Fruit fly (Drosophila melanogaster) whole organism, embryonic: ENCODE data around the gene osk.
A peak's percentile ranks its signal among the peaks of the same experiment; 100 is the strongest.

Source experiments
- Blimp-1 ChIP-seq: fragments of 200-800 bp; sonication (Bioruptor generic); optimal IDR thresholded peaks from 3 replicates; lab custom pipeline; 2018; ENCODE audit warnings: missing biosample characterization, missing genetic modification characterization, mild to moderate bottlenecking, moderate library complexity, missing genetic modification reagents
- CG10979 ChIP-seq: fragments of 200-800 bp; sonication (Bioruptor generic); optimal IDR thresholded peaks from 2 replicates; lab custom pipeline; 2018; ENCODE audit warnings: missing biosample characterization, mild to moderate bottlenecking, missing genetic modification characterization, moderate library complexity
- CG11504 ChIP-seq: fragments of 200-800 bp; sonication (Bioruptor generic); optimal IDR thresholded peaks from 3 replicates; lab custom pipeline; 2019; ENCODE audit warnings: missing biosample characterization, mild to moderate bottlenecking, missing genetic modification characterization, moderate library complexity
- CG12071 ChIP-seq: fragments of 200-800 bp; sonication (Bioruptor generic); optimal IDR thresholded peaks from 3 replicates; lab custom pipeline; 2018; ENCODE audit warnings: missing biosample characterization, mild to moderate bottlenecking, missing genetic modification characterization
- CG12236 ChIP-seq: fragments of 200-800 bp; sonication (Bioruptor generic); optimal IDR thresholded peaks from 2 replicates; lab custom pipeline; 2016; ENCODE audit warnings: missing biosample characterization, missing genetic modification characterization
- CG13424 ChIP-seq: fragments of 200-800 bp; sonication (Bioruptor generic); optimal IDR thresholded peaks from 2 replicates; lab custom pipeline; 2019; ENCODE audit warnings: missing biosample characterization, mild to moderate bottlenecking, missing genetic modification characterization, moderate library complexity
- CG14965 ChIP-seq: fragments of 200-800 bp; sonication (Bioruptor generic); optimal IDR thresholded peaks from 2 replicates; lab custom pipeline; 2016; ENCODE audit warnings: missing biosample characterization, missing genetic modification characterization, borderline replicate concordance
- CG15269 ChIP-seq: fragments of 200-800 bp; sonication (Bioruptor generic); optimal IDR thresholded peaks from 2 replicates; lab custom pipeline; 2018; ENCODE audit warnings: missing biosample characterization, mild to moderate bottlenecking, missing genetic modification characterization, moderate library complexity
- CG1529 ChIP-seq: fragments of 200-800 bp; sonication (Bioruptor generic); optimal IDR thresholded peaks from 3 replicates; lab custom pipeline; 2018; ENCODE audit warnings: missing biosample characterization, missing genetic modification characterization
- CG16815 ChIP-seq: fragments of 200-800 bp; sonication (Bioruptor generic); optimal IDR thresholded peaks from 3 replicates; lab custom pipeline; 2017; ENCODE audit warnings: missing biosample characterization, mild to moderate bottlenecking, missing genetic modification characterization
- CG17186 ChIP-seq: fragments of 200-800 bp; sonication (Bioruptor generic); optimal IDR thresholded peaks from 3 replicates; lab custom pipeline; 2017; ENCODE audit warnings: missing biosample characterization, missing genetic modification reagents, missing genetic modification characterization
- CG17385 ChIP-seq: fragments of 200-800 bp; sonication (Bioruptor generic); optimal IDR thresholded peaks from 3 replicates; lab custom pipeline; 2018; ENCODE audit warnings: missing biosample characterization, mild to moderate bottlenecking, missing genetic modification characterization
- CG17802 ChIP-seq: fragments of 200-800 bp; sonication (Bioruptor generic); optimal IDR thresholded peaks from 2 replicates; lab custom pipeline; 2018; ENCODE audit warnings: missing biosample characterization, mild to moderate bottlenecking, missing genetic modification characterization, moderate library complexity
- CG1832 ChIP-seq: fragments of 200-800 bp; sonication (Bioruptor generic); optimal IDR thresholded peaks from 2 replicates; lab custom pipeline; 2017; ENCODE audit warnings: missing biosample characterization, mild to moderate bottlenecking, missing genetic modification characterization, inconsistent platforms
- CG2199 ChIP-seq: fragments of 200-800 bp; sonication (Bioruptor generic); IDR thresholded peaks from 3 replicates; pipeline ENCODE4 v1.3.6; 2022; ENCODE audit warnings: missing biosample characterization, missing genetic modification characterization
- CG42726 ChIP-seq: fragments of 200-800 bp; sonication (Bioruptor generic); IDR thresholded peaks from 2 replicates; pipeline ENCODE4 v1.3.6; 2022; ENCODE audit warnings: missing biosample characterization, missing genetic modification characterization; ENCODE audit not compliant: partially characterized antibody
- CG5180 ChIP-seq: fragments of 200-800 bp; sonication (Bioruptor generic); optimal IDR thresholded peaks from 3 replicates; lab custom pipeline; 2017; ENCODE audit warnings: missing biosample characterization, missing genetic modification characterization, mild to moderate bottlenecking, moderate library complexity, missing genetic modification reagents
- CG6272 ChIP-seq: fragments of 200-800 bp; sonication (Bioruptor generic); IDR thresholded peaks from 2 replicates; pipeline ENCODE4 v1.3.6; 2022; ENCODE audit warnings: missing biosample characterization, missing genetic modification characterization
- CoRest ChIP-seq: fragments of 200-800 bp; sonication (Bioruptor generic); optimal IDR thresholded peaks from 3 replicates; lab custom pipeline; 2018; ENCODE audit warnings: missing biosample characterization, mild to moderate bottlenecking, missing genetic modification characterization, moderate library complexity
- Eip74EF ChIP-seq, 2 experiments: fragments of 200-800 bp in 1 of 2; fragments of >200 bp in 1 of 2; sonication (Bioruptor generic) in 1 of 2; optimal IDR thresholded peaks; 2 replicates each; lab custom pipeline; 2017 to 2019; ENCODE audit warnings: missing biosample characterization in 2 of 2, missing genetic modification characterization in 2 of 2, mild to moderate bottlenecking in 1 of 2, moderate library complexity in 1 of 2
- Hand ChIP-seq: fragments of 200-800 bp; sonication (Bioruptor generic); optimal IDR thresholded peaks from 2 replicates; lab custom pipeline; 2017; ENCODE audit warnings: mild to moderate bottlenecking, missing biosample characterization, missing genetic modification reagents, missing genetic modification characterization
- MESR4 ChIP-seq: fragments of 200-800 bp; sonication (Bioruptor generic); optimal IDR thresholded peaks from 2 replicates; lab custom pipeline; 2018; ENCODE audit warnings: missing biosample characterization, mild to moderate bottlenecking, missing genetic modification characterization, moderate library complexity
- Med ChIP-seq: fragments of 200-800 bp; sonication (Bioruptor generic); peaks from one replicate; lab custom pipeline; 2016; ENCODE audit warnings: missing biosample characterization, missing genetic modification characterization, mild to moderate bottlenecking, inconsistent platforms, moderate library complexity
- NC2α ChIP-seq: fragments of 200-800 bp; sonication (Bioruptor generic); optimal IDR thresholded peaks from 2 replicates; lab custom pipeline; 2016; ENCODE audit warnings: missing biosample characterization, missing genetic modification characterization
- Oli ChIP-seq: fragments of 200-800 bp; sonication (Bioruptor generic); optimal IDR thresholded peaks from 2 replicates; lab custom pipeline; 2018; ENCODE audit warnings: missing biosample characterization, mild to moderate bottlenecking, missing genetic modification characterization, moderate library complexity
- Opbp ChIP-seq: fragments of 200-800 bp; sonication (Bioruptor generic); IDR thresholded peaks from 3 replicates; pipeline ENCODE4 v1.3.6; 2022; ENCODE audit warnings: missing biosample characterization, missing genetic modification characterization; ENCODE audit not compliant: partially characterized antibody
- Trl ChIP-seq, 3 experiments: fragments of >200 bp in 2 of 3; fragments of 200-800 bp in 1 of 3; sonication (Bioruptor generic) in 1 of 3; optimal IDR thresholded peaks; 2 replicates in 1 of 3; 3 replicates in 2 of 3; lab custom pipeline; 2016 to 2017; ENCODE audit warnings: missing biosample characterization in 1 of 3, missing genetic modification characterization in 1 of 3
- chm ChIP-seq: fragments of 200-800 bp; sonication (Bioruptor generic); IDR thresholded peaks from 2 replicates; pipeline ENCODE4 v1.3.6; 2022; ENCODE audit warnings: missing biosample characterization, missing genetic modification characterization
- ci ChIP-seq: fragments of 200-800 bp; sonication (Bioruptor generic); IDR thresholded peaks from 3 replicates; pipeline ENCODE4 v1.3.6; 2022; ENCODE audit warnings: missing biosample characterization, missing genetic modification characterization
- corto ChIP-seq: fragments of 200-800 bp; sonication (Bioruptor generic); optimal IDR thresholded peaks from 2 replicates; lab custom pipeline; 2016; ENCODE audit warnings: missing biosample characterization, mild to moderate bottlenecking, missing genetic modification characterization, moderate library complexity
- eyg ChIP-seq: fragments of 200-800 bp; sonication (Bioruptor generic); optimal IDR thresholded peaks from 3 replicates; lab custom pipeline; 2016; ENCODE audit warnings: missing biosample characterization, missing genetic modification characterization
- gcm ChIP-seq: fragments of 200-800 bp; sonication (Bioruptor generic); optimal IDR thresholded peaks from 2 replicates; lab custom pipeline; 2019; ENCODE audit warnings: missing biosample characterization, mild to moderate bottlenecking, missing genetic modification characterization, moderate library complexity
- grau ChIP-seq: fragments of 200-800 bp; optimal IDR thresholded peaks from 3 replicates; lab custom pipeline; 2019; ENCODE audit warnings: missing biosample characterization, mild to moderate bottlenecking, missing genetic modification characterization, moderate library complexity
- ham ChIP-seq: fragments of 200-800 bp; sonication (Bioruptor generic); IDR thresholded peaks from 2 replicates; pipeline ENCODE4 v1.3.6; 2022; ENCODE audit warnings: missing biosample characterization, missing genetic modification characterization
- her ChIP-seq: fragments of 200-800 bp; sonication (Bioruptor generic); optimal IDR thresholded peaks from 2 replicates; lab custom pipeline; 2016; ENCODE audit warnings: missing biosample characterization, missing genetic modification characterization
- hth ChIP-seq: fragments of >200 bp; optimal IDR thresholded peaks from 2 replicates; lab custom pipeline; 2017; ENCODE audit warnings: inconsistent platforms
- kay ChIP-seq: fragments of 200-800 bp; sonication (Bioruptor generic); optimal IDR thresholded peaks from 2 replicates; lab custom pipeline; 2016; ENCODE audit warnings: missing biosample characterization, missing genetic modification characterization
- kni ChIP-seq: fragments of 200-800 bp; sonication (Bioruptor generic); optimal IDR thresholded peaks from 3 replicates; lab custom pipeline; 2017; ENCODE audit warnings: mild to moderate bottlenecking, missing biosample characterization, missing genetic modification reagents, missing genetic modification characterization
- mld ChIP-seq: fragments of 200-800 bp; sonication (Bioruptor generic); IDR thresholded peaks from 3 replicates; pipeline ENCODE4 v1.3.6; 2022; ENCODE audit warnings: missing biosample characterization, missing genetic modification characterization; ENCODE audit not compliant: partially characterized antibody
- peb ChIP-seq: fragments of 200-800 bp; sonication (Bioruptor generic); IDR thresholded peaks from 2 replicates; pipeline ENCODE4 v1.3.6; 2022; ENCODE audit warnings: missing biosample characterization, missing genetic modification characterization
- run ChIP-seq: fragments of 200-800 bp; sonication (Bioruptor generic); optimal IDR thresholded peaks from 3 replicates; lab custom pipeline; 2018; ENCODE audit warnings: missing biosample characterization, mild to moderate bottlenecking, missing genetic modification characterization
- sc ChIP-seq, 3 experiments: fragments of >200 bp in 2 of 3; fragments of 200-800 bp in 1 of 3; sonication (Bioruptor generic) in 1 of 3; optimal IDR thresholded peaks; 2 replicates in 2 of 3; 3 replicates in 1 of 3; lab custom pipeline; 2017; ENCODE audit warnings: mild to moderate bottlenecking in 1 of 3, missing biosample characterization in 1 of 3, missing genetic modification characterization in 1 of 3, missing genetic modification reagents in 1 of 3
- vnd ChIP-seq: fragments of 200-800 bp; sonication (Bioruptor generic); IDR thresholded peaks from 3 replicates; pipeline ENCODE4 v1.3.6; 2022; ENCODE audit warnings: missing biosample characterization, missing genetic modification characterization; ENCODE audit not compliant: partially characterized antibody
- vvl ChIP-seq: fragments of 200-800 bp; sonication (Bioruptor generic); IDR thresholded peaks from 2 replicates; pipeline ENCODE4 v1.3.6; 2022; ENCODE audit warnings: missing biosample characterization, missing genetic modification characterization
- zfh2 ChIP-seq: fragments of 200-800 bp; sonication (Bioruptor generic); optimal IDR thresholded peaks from 2 replicates; lab custom pipeline; 2016; ENCODE audit warnings: missing biosample characterization, missing genetic modification characterization

osk gene

dm6 chr3R:8954515-8955358 is 19.8 kb downstream of the osk start (continued):
- TF ChIP-seq CG15269 (tag; lab: Kevin White, UChicago) = peak; percentile 57
- TF ChIP-seq CG5180 (GFP tag; lab: Kevin White, UChicago) = no peak
- TF ChIP-seq CG42726 = no peak
- peak; percentile 66 for TF ChIP-seq CG1529
- TF ChIP-seq corto (GFP tag; lab: Kevin White, UChicago) = no peak
- TF ChIP-seq vnd = no peak
- TF ChIP-seq CG17186 (GFP tag; lab: Kevin White, UChicago) = no peak
- peak; percentile 67 for TF ChIP-seq Oli (tag; lab: Kevin White, UChicago)
- no peak for TF ChIP-seq sc (optimal IDR thresholded peaks at IDR 0.05; lab: Kevin White, UChicago)
- TF ChIP-seq sc (GFP tag; optimal IDR thresholded peaks at IDR 0.05; lab: Kevin White, UChicago) = peak; percentile 40
- TF ChIP-seq CG17802 = no peak
- no peak for TF ChIP-seq CG14965 (GFP tag; lab: Kevin White, UChicago)
- TF ChIP-seq CoRest = peak; percentile 66
- TF ChIP-seq run = peak; percentile 32
- TF ChIP-seq, all 482 proteins: peak for 130

- TF ChIP-seq kay (GFP tag; lab: Kevin White, UChicago) (no peak), zfh2 (no peak), Med (GFP tag; lab: Kevin White, UChicago) (peak; percentile 32), Hand (GFP tag; lab: Kevin White, UChicago) (no peak), kni (GFP tag; lab: Kevin White, UChicago) (peak; percentile 72), mld (GFP tag; lab: Robert Waterston, UW) (no peak), vvl (GFP tag; lab: Robert Waterston, UW) (peak; percentile 11; the same call in 1 of the 2 replicates), Blimp-1 (GFP tag; lab: Kevin White, UChicago) (peak; percentile 97), CG2199 (GFP tag; lab: Robert Waterston, UW) (0 out of 3 replicates have a peak, but pooled peaks have one; percentile 67), eyg (GFP tag; lab: Kevin White, UChicago) (no peak), grau (tag; lab: Kevin White, UChicago) (no peak), gcm (GFP tag; lab: Kevin White, UChicago) (no peak), MESR4 (GFP tag; lab: Kevin White, UChicago) (no peak), CG5180 (GFP tag; lab: Kevin White, UChicago) (peak; percentile 95), Eip74EF (GFP tag; optimal IDR thresholded peaks at IDR 0.05; lab: Kevin White, UChicago) (peak in 1 of 2 experiments; percentile 86), CG10979 (tag; lab: Kevin White, UChicago) (no peak), Opbp (GFP tag; lab: Robert Waterston, UW) (no peak), peb (GFP tag; lab: Robert Waterston, UW) (no peak), her (GFP tag; lab: Kevin White, UChicago) (no peak), chm (GFP tag; lab: Robert Waterston, UW) (0 out of 2 replicates have a peak, but pooled peaks have one; percentile 10), CG6272 (GFP tag; lab: Robert Waterston, UW) (no peak), CG12236 (no peak), Trl (optimal IDR thresholded peaks at IDR 0.05; lab: Kevin White, UChicago) (peak; percentile 66 to 67), Trl (GFP tag; optimal IDR thresholded peaks at IDR 0.05; lab: Kevin White, UChicago) (no peak), CG11504 (tag; lab: Kevin White, UChicago) (peak; percentile 99), CG16815 (GFP tag; lab: Kevin White, UChicago) (no peak), ham (GFP tag; lab: Robert Waterston, UW) (no peak), CG17385 (GFP tag; lab: Kevin White, UChicago) (peak; percentile 87), CG12071 (GFP tag; lab: Kevin White, UChicago) (no peak), NC2α (GFP tag; lab: Kevin White, UChicago) (no peak), CG1832 (GFP tag; lab: Kevin White, UChicago) (peak; percentile 30), ci (GFP tag; lab: Robert Waterston, UW) (0 out of 3 replicates have a peak, but pooled peaks have one; percentile 32), CG13424 (no peak), hth (lab: Kevin White, UChicago) (no peak), CG42726 (no peak)
Observed at dm6 chr3R:8955359-8955820, 20.5 kb downstream of the osk start.
